Worm (Caenorhabditis elegans): Measurements from ENCODE around the gene rfth-1.
A peak's percentile ranks its signal among the peaks of the same experiment; 100 is the strongest.

Gene rfth-1

ce11 chrIV:4468046-4468727 lies 42.9 kb downstream of the rfth-1 start:
- TF ChIP-seq F13C5.2 (tag; optimal IDR thresholded peaks at IDR 0.05), result no peak
- TF ChIP-seq aly-1 (tag; optimal IDR thresholded peaks at IDR 0.05), result no peak
- TF ChIP-seq hmg-4 (GFP tag; optimal IDR thresholded peaks at IDR 0.05), result no peak

- no peak for TF ChIP-seq aly-1 (tag; optimal IDR thresholded peaks at IDR 0.05)
- TF ChIP-seq ama-1 (optimal IDR thresholded peaks at IDR 0.05), result no peak
- no peak for TF ChIP-seq ets-7 (tag; optimal IDR thresholded peaks at IDR 0.05)
- no peak for TF ChIP-seq flt-1 (GFP tag; IDR thresholded peaks at IDR 0.05)
- TF ChIP-seq hnd-1 (tag; optimal IDR thresholded peaks at IDR 0.05), result no peak
- no peak for TF ChIP-seq pes-1 (GFP tag; IDR thresholded peaks at IDR 0.05)
- TF ChIP-seq sea-1 (GFP tag; conservative IDR thresholded peaks at IDR 0.05), result no peak
- no peak for TF ChIP-seq tbx-37 (GFP tag; conservative IDR thresholded peaks at IDR 0.05)
- TF ChIP-seq hmbx-1 (tag; optimal IDR thresholded peaks at IDR 0.05), result no peak
Observed at ce11 chrIV:4465184-4465583, 45.9 kb downstream of the rfth-1 start, which contains the start of gene M01H9.5. Gene M01H9.5 (plus strand): TSS chrIV:4465484.

ce11 chrIV:4463132-4463531 lies 48.0 kb downstream of the rfth-1 start, which contains the start of gene M01H9.2:
Gene M01H9.2 (minus strand): TSS chrIV:4463232.
- TF ChIP-seq tbx-11 (GFP tag; IDR thresholded peaks at IDR 0.05), result no peak
- TF ChIP-seq F13C5.2 (tag; optimal IDR thresholded peaks at IDR 0.05), result no peak
- TF ChIP-seq aly-1 (tag; optimal IDR thresholded peaks at IDR 0.05), result no peak
- TF ChIP-seq hnd-1 (tag; optimal IDR thresholded peaks at IDR 0.05), result no peak
- no peak for TF ChIP-seq hmbx-1 (tag; optimal IDR thresholded peaks at IDR 0.05)

- TF ChIP-seq ama-1 (optimal IDR thresholded peaks at IDR 0.05) (no peak), F13C5.2 (tag; optimal IDR thresholded peaks at IDR 0.05) (no peak), ceh-36 (tag; optimal IDR thresholded peaks at IDR 0.05) (peak; percentile 51)
Observed at ce11 chrIV:4459342-4459741, 51.8 kb downstream of the rfth-1 start.

All from whole organism, early embryonic.